Worm (Caenorhabditis elegans) whole organism, mixed stage, embryonic: Measurements from ENCODE around the gene T28A11.25.

Source experiments
- blmp-1 ChIP-seq: fragments of 150-350 bp; optimal IDR thresholded peaks from 2 replicates; lab custom pipeline; 2014; ENCODE audit warnings: missing biosample characterization, missing genetic modification characterization
- ceh-39 ChIP-seq: fragments of 150-350 bp; optimal IDR thresholded peaks from 2 replicates; lab custom pipeline; 2014; ENCODE audit warnings: missing biosample characterization, missing genetic modification characterization
- ceh-83 ChIP-seq: fragments of 200-800 bp; sonication (Bioruptor generic); optimal IDR thresholded peaks from 2 replicates; lab custom pipeline; 2018; ENCODE audit warnings: mild to moderate bottlenecking, missing genetic modification characterization, missing compliant biosample characterization
- lin-32 ChIP-seq: fragments of 200-800 bp; sonication (Bioruptor generic); optimal IDR thresholded peaks from 2 replicates; lab custom pipeline; 2018; ENCODE audit warnings: mild to moderate bottlenecking, missing genetic modification characterization, missing compliant biosample characterization
- mab-5 ChIP-seq: fragments of 150-350 bp; optimal IDR thresholded peaks from 2 replicates; lab custom pipeline; 2014; ENCODE audit warnings: missing biosample characterization, missing genetic modification characterization
- pha-4 ChIP-seq: fragments of 150-350 bp; optimal IDR thresholded peaks from 2 replicates; lab custom pipeline; 2018; ENCODE audit warnings: missing biosample characterization, missing genetic modification reagents, missing genetic modification characterization
- snpc-4 ChIP-seq: fragments of 150-350 bp; optimal IDR thresholded peaks from 2 replicates; lab custom pipeline; 2014; ENCODE audit warnings: missing biosample characterization, missing genetic modification characterization
- sptf-1 ChIP-seq: sonication (generic microtip); optimal IDR thresholded peaks from 2 replicates; lab custom pipeline; 2017; ENCODE audit warnings: mild to moderate bottlenecking, missing genetic modification characterization, moderate library complexity, missing compliant biosample characterization
- unc-62 ChIP-seq: fragments of 150-350 bp; optimal IDR thresholded peaks from 2 replicates; lab custom pipeline; 2014; ENCODE audit warnings: missing biosample characterization, missing genetic modification reagents, missing genetic modification characterization

DNA sequence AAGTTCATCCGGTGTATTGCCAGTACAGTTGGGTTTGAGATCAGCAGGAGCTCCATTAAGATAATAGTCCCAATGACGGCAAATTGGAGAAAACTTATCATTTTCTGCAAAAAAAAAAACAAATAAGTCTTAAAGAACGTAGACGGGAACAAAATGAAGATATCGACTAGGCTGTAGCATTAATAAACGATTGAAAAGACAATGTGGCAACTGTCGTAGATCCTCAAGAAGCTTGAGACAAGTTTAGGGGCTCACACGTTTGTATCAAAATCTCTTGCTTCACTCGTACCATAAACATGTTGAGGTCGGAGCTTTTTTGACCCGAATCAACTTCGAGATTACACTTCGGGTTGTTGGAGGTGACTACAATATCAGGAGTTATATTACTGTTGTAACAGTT lies 38.4 kb downstream of the T28A11.25 start, which contains the start of gene F35F10.14:
- TF ChIP-seq unc-62 (GFP tag; lab: Kevin White, UChicago) = no peak
- TF ChIP-seq sptf-1 (tag; lab: Kevin White, UChicago) = no peak
- TF ChIP-seq snpc-4 (tag; lab: Kevin White, UChicago) = no peak
- no peak for TF ChIP-seq ceh-83 (GFP tag; lab: Kevin White, UChicago)
- TF ChIP-seq mab-5 (tag; lab: Kevin White, UChicago) = no peak
- TF ChIP-seq ceh-39 = no peak
- TF ChIP-seq pha-4 (tag; lab: Kevin White, UChicago) = no peak
- no peak for TF ChIP-seq lin-32 (GFP tag; lab: Kevin White, UChicago)
- no peak for TF ChIP-seq blmp-1
